Worm (Caenorhabditis elegans) whole organism, L2 larva: ENCODE data around the gene C54E4.4.

Experiments
- C34F6.9 ChIP-seq: fragments of 150-350 bp; optimal IDR thresholded peaks from 2 replicates; lab custom pipeline; 2014; ENCODE audit warnings: missing biosample characterization, missing genetic modification characterization
- F13H6.1 ChIP-seq: sonication (generic microtip); optimal IDR thresholded peaks from 2 replicates; lab custom pipeline; 2016; ENCODE audit warnings: missing genetic modification characterization, missing compliant biosample characterization
- ZK546.5 ChIP-seq: sonication (generic microtip); optimal IDR thresholded peaks from 2 replicates; lab custom pipeline; 2017; ENCODE audit warnings: missing biosample characterization, missing genetic modification characterization
- aly-2 ChIP-seq: fragments of 150-350 bp; optimal IDR thresholded peaks from 2 replicates; lab custom pipeline; 2014; ENCODE audit warnings: missing biosample characterization, missing genetic modification characterization
- ama-1 ChIP-seq: fragments of 150-350 bp; optimal IDR thresholded peaks from 2 replicates; lab custom pipeline; 2018; ENCODE audit warnings: inconsistent platforms
- blmp-1 ChIP-seq: sonication (generic microtip); optimal IDR thresholded peaks from 2 replicates; lab custom pipeline; 2017; ENCODE audit warnings: missing genetic modification characterization, mild to moderate bottlenecking, missing compliant biosample characterization, antibody characterized with exemption, moderate library complexity; ENCODE audit not compliant: insufficient read depth
- ceh-16 ChIP-seq: fragments of 150-350 bp; optimal IDR thresholded peaks from 2 replicates; lab custom pipeline; 2014; ENCODE audit warnings: missing biosample characterization, missing genetic modification characterization
- crh-2 ChIP-seq: sonication (generic microtip); optimal IDR thresholded peaks from 2 replicates; lab custom pipeline; 2017; ENCODE audit warnings: missing biosample characterization, missing genetic modification characterization
- egl-27 ChIP-seq: sonication (generic microtip); optimal IDR thresholded peaks from 3 replicates; lab custom pipeline; 2017; ENCODE audit warnings: missing biosample characterization, missing genetic modification reagents, missing genetic modification characterization
- elt-1 ChIP-seq: fragments of 150-350 bp; optimal IDR thresholded peaks from 2 replicates; lab custom pipeline; 2014; ENCODE audit warnings: missing biosample characterization, missing genetic modification characterization
- gmeb-1 ChIP-seq: fragments of 150-350 bp; optimal IDR thresholded peaks from 2 replicates; lab custom pipeline; 2014; ENCODE audit warnings: missing biosample characterization, missing genetic modification characterization
- lin-11 ChIP-seq: fragments of 150-350 bp; sonication (generic microtip); optimal IDR thresholded peaks from 2 replicates; lab custom pipeline; 2014; ENCODE audit warnings: missing biosample characterization, missing genetic modification characterization, inconsistent platforms, mixed read lengths
- lin-13 ChIP-seq: fragments of 150-350 bp; optimal IDR thresholded peaks from 2 replicates; lab custom pipeline; 2014; ENCODE audit warnings: missing biosample characterization, missing genetic modification reagents, missing genetic modification characterization
- lsy-2 ChIP-seq, 2 experiments: fragments of 150-350 bp in 1 of 2; sonication (generic microtip) in 1 of 2; optimal IDR thresholded peaks; 2 replicates each; lab custom pipeline; 2014 to 2017; ENCODE audit warnings: missing biosample characterization in 2 of 2, missing genetic modification characterization in 2 of 2
- mab-5 ChIP-seq: fragments of 150-350 bp; optimal IDR thresholded peaks from 2 replicates; lab custom pipeline; 2014; ENCODE audit warnings: missing biosample characterization, missing genetic modification characterization
- mdl-1 ChIP-seq, 2 experiments: fragments of 150-350 bp in 1 of 2; sonication (generic microtip) in 1 of 2; optimal IDR thresholded peaks; 2 replicates each; lab custom pipeline; 2017; ENCODE audit warnings: missing biosample characterization in 2 of 2, missing genetic modification characterization in 2 of 2
- nhr-10 ChIP-seq: sonication (generic microtip); optimal IDR thresholded peaks from 2 replicates; lab custom pipeline; 2017; ENCODE audit warnings: missing biosample characterization, missing genetic modification characterization
- nhr-11 ChIP-seq: fragments of 150-350 bp; optimal IDR thresholded peaks from 2 replicates; lab custom pipeline; 2014; ENCODE audit warnings: missing biosample characterization, missing genetic modification characterization
- nhr-129 ChIP-seq: fragments of 150-350 bp; optimal IDR thresholded peaks from 2 replicates; lab custom pipeline; 2014; ENCODE audit warnings: missing biosample characterization, missing genetic modification characterization
- nhr-21 ChIP-seq: fragments of 150-350 bp; optimal IDR thresholded peaks from 2 replicates; lab custom pipeline; 2014; ENCODE audit warnings: missing biosample characterization, missing genetic modification characterization
- nhr-23 ChIP-seq: fragments of 150-350 bp; optimal IDR thresholded peaks from 2 replicates; lab custom pipeline; 2014; ENCODE audit warnings: missing biosample characterization, missing genetic modification reagents, missing genetic modification characterization
- nhr-237 ChIP-seq: fragments of 150-350 bp; optimal IDR thresholded peaks from 2 replicates; lab custom pipeline; 2014; ENCODE audit warnings: missing biosample characterization, missing genetic modification characterization
- nhr-25 ChIP-seq: fragments of 150-350 bp; sonication (generic microtip); optimal IDR thresholded peaks from 3 replicates; lab custom pipeline; 2014; ENCODE audit warnings: missing biosample characterization, missing genetic modification characterization
- nhr-77 ChIP-seq: fragments of 150-350 bp; optimal IDR thresholded peaks from 2 replicates; lab custom pipeline; 2014; ENCODE audit warnings: missing biosample characterization, missing genetic modification characterization
- peb-1 ChIP-seq: fragments of 150-350 bp; optimal IDR thresholded peaks from 2 replicates; lab custom pipeline; 2014; ENCODE audit warnings: missing biosample characterization, missing genetic modification characterization
- sem-4 ChIP-seq: fragments of 150-350 bp; optimal IDR thresholded peaks from 2 replicates; lab custom pipeline; 2014; ENCODE audit warnings: missing biosample characterization, missing genetic modification reagents, missing genetic modification characterization
- skn-1 ChIP-seq: sonication (generic microtip); optimal IDR thresholded peaks from 2 replicates; lab custom pipeline; 2017; ENCODE audit warnings: missing biosample characterization, missing genetic modification characterization
- sma-3 ChIP-seq: sonication (generic microtip); optimal IDR thresholded peaks from 2 replicates; lab custom pipeline; 2016; ENCODE audit warnings: missing genetic modification reagents, missing genetic modification characterization, missing compliant biosample characterization
- sma-9 ChIP-seq, 2 experiments: fragments of 150-350 bp in 1 of 2; sonication (generic microtip) in 1 of 2; optimal IDR thresholded peaks; 2 replicates each; lab custom pipeline; 2014 to 2016; ENCODE audit warnings: missing genetic modification characterization in 2 of 2, mild to moderate bottlenecking in 1 of 2, missing biosample characterization in 1 of 2, missing compliant biosample characterization in 1 of 2, missing genetic modification reagents in 1 of 2, moderate library complexity in 1 of 2
- snpc-4 ChIP-seq: fragments of 150-350 bp; optimal IDR thresholded peaks from 2 replicates; lab custom pipeline; 2014; ENCODE audit warnings: missing biosample characterization, missing genetic modification characterization
- unc-55 ChIP-seq: fragments of 150-350 bp; sonication (generic microtip); optimal IDR thresholded peaks from 3 replicates; lab custom pipeline; 2014; ENCODE audit warnings: missing biosample characterization, missing genetic modification reagents, missing genetic modification characterization
- unc-62 ChIP-seq: fragments of 150-350 bp; optimal IDR thresholded peaks from 2 replicates; lab custom pipeline; 2014; ENCODE audit warnings: missing biosample characterization, missing genetic modification reagents, missing genetic modification characterization
- zag-1 ChIP-seq: fragments of 150-350 bp; optimal IDR thresholded peaks from 2 replicates; lab custom pipeline; 2014; ENCODE audit warnings: missing biosample characterization, missing genetic modification characterization
- ztf-1 ChIP-seq: fragments of 200-800 bp; sonication (Bioruptor generic); conservative IDR thresholded peaks from 2 replicates; pipeline ENCODE4 v1.3.6; 2022; ENCODE audit warnings: missing genetic modification characterization, missing compliant biosample characterization
- ztf-11 ChIP-seq: sonication (generic microtip); optimal IDR thresholded peaks from 2 replicates; lab custom pipeline; 2017; ENCODE audit warnings: missing biosample characterization, missing genetic modification characterization

Gene C54E4.4

DNA sequence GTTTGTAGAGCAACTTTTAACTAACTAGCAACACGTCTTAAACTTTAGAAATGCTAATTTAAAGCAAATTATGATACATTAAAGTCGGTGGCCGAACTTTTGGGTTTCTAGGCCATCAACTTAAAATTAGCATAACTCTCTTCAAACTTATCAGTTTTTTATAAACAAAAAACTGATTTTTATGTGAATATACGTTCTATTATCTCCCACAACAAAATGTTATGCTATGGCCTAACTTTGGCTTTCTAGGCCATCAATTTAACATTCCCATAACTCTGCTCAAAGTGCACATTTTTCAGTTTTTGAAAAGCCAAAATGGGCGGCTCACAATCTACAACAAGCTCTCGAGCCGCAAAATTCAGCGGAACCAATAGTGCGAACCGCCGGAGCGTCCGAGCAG, 6.9 kb upstream of the C54E4.4 start, which contains the start of gene C54E4.1:
C54E4.1 (plus strand) TSS at position 301 of the 400 bp plus-strand sequence.
- TF ChIP-seq nhr-10 (tag; lab: Kevin White, UChicago) (no peak), mab-5 (tag; lab: Kevin White, UChicago) (no peak), nhr-129 (tag; lab: Kevin White, UChicago) (no peak), zag-1 (no peak), unc-55 (GFP tag; lab: Kevin White, UChicago) (no peak), nhr-77 (tag; lab: Kevin White, UChicago) (no peak), nhr-23 (tag; lab: Kevin White, UChicago) (no peak), elt-1 (tag; lab: Kevin White, UChicago) (no peak), nhr-237 (tag; lab: Kevin White, UChicago) (no peak), ama-1 (lab: Kevin White, UChicago) (no peak), snpc-4 (tag; lab: Kevin White, UChicago) (no peak), unc-62 (GFP tag; lab: Kevin White, UChicago) (no peak), lsy-2 (tag; optimal IDR thresholded peaks at IDR 0.05; lab: Kevin White, UChicago) (no peak), F13H6.1 (tag; lab: Kevin White, UChicago) (no peak), blmp-1 (no peak), ZK546.5 (tag; lab: Kevin White, UChicago) (no peak), peb-1 (no peak), skn-1 (tag; lab: Kevin White, UChicago) (no peak), nhr-25 (no peak), sma-9 (GFP tag; optimal IDR thresholded peaks at IDR 0.05; lab: Kevin White, UChicago) (no peak), sma-9 (tag; optimal IDR thresholded peaks at IDR 0.05; lab: Kevin White, UChicago) (no peak)

DNA sequence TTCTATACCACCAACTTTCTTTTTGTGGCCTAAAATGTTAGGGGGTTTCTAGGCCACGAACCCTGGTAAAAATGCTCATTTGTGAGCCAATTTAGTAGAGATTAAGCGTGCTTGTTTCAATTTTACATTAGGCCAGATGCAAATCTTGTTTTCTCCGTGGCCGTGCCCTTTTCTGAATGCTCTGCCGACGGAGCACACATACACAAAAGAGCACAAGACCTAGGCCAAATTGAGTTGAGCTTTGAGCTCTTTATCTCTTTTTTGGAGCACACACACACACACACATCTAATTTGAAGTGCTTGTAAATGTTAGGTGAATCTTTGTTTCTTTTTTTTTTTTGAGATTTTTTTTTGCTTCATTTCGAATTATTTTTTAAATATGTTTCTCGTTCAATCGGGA, 4.5 kb upstream of the C54E4.4 start:
- TF ChIP-seq skn-1 (tag; lab: Kevin White, UChicago): no peak

DNA sequence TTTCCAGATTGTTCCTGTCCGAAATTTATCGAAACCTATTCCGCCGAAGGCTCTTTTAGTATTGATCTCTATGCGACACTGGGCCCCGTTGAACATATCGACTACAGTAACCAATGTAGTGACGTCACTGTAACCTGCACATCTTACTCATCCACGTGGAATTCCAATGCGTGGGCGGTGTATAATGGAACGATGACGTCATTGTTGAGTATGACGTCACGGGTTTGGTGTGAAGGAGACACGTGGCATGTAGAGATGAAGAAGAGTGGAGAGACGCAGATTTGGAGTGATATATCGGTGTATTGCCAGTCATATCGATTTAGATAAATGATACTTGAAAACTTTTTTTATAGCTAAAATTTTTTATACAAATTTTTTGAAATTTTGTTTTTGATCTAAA, 1.9 kb upstream of the C54E4.4 start:
- TF ChIP-seq nhr-11 (tag; lab: Kevin White, UChicago) (no peak), sem-4 (no peak)

DNA sequence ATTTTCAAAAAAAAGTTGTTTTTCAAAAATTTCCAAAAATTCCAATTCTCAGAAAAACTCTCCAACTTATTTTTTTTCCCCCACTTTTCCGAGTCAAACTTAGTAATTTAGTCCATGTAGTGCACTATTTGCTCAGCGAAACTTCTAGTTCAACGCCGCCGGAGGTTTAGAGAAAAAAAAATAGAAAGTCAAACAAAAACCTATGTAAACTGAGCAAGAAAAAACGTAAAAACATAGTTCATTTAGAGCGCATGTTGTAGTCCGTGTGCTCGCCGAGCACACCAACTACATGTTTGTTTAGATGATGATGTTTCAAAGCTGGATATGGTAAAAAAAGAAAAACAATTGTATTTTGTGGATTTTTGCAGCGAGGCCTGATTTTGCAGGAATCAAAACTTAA, 6.2 kb downstream of the C54E4.4 start:
- TF ChIP-seq sem-4 (no peak), F13H6.1 (tag; lab: Kevin White, UChicago) (peak; percentile 66)

DNA sequence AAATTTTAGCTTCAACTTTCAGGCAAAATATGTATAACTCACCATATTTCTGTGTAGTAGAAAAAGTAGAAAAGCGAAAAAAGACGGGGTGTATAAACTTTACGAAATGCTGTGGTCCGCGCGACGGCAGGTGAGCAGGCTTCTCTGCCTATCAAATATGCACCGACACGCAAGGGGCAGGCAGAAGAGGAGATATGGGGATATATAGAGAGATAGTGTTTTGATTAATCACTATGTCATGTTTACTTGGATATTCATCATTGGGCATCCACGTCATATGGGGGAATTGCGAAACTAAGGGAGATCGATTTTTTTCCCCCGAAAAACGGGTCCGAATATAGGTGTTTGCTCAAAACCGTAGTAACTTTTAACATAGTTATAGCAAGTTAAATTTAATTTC, 9.3 kb downstream of the C54E4.4 start, which contains the start of gene gcy-37:
gcy-37 (minus strand) TSS at position 101 of the 400 bp plus-strand sequence.
- TF ChIP-seq aly-2 (no peak), unc-62 (GFP tag; lab: Kevin White, UChicago) (no peak), gmeb-1 (tag; lab: Kevin White, UChicago) (no peak), snpc-4 (tag; lab: Kevin White, UChicago) (no peak), nhr-129 (tag; lab: Kevin White, UChicago) (no peak), nhr-23 (tag; lab: Kevin White, UChicago) (no peak), ztf-11 (tag; lab: Kevin White, UChicago) (no peak), mdl-1 (tag; optimal IDR thresholded peaks at IDR 0.05; lab: Kevin White, UChicago) (no peak)

DNA sequence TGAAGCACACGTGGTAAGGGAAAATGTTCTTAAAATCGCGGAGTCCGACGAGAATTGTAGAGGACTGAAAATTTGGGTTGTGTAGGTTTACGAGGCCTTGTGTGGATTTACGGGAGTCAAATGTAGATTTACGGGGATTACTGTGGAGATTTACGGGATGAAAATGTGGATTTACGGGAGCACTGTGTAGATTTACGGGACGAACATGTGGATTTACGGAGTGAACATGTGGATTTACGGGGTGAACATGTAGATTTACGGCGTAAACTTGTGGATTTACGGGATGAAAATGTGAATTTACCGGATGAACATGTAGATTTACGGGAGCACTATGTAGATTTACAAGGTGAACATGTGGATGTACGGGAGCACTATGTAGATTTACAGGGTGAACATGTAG, 12.2 kb downstream of the C54E4.4 start:
- TF ChIP-seq nhr-11 (tag; lab: Kevin White, UChicago): no peak
- TF ChIP-seq lin-11: no peak
- no peak for TF ChIP-seq gmeb-1 (tag; lab: Kevin White, UChicago)

DNA sequence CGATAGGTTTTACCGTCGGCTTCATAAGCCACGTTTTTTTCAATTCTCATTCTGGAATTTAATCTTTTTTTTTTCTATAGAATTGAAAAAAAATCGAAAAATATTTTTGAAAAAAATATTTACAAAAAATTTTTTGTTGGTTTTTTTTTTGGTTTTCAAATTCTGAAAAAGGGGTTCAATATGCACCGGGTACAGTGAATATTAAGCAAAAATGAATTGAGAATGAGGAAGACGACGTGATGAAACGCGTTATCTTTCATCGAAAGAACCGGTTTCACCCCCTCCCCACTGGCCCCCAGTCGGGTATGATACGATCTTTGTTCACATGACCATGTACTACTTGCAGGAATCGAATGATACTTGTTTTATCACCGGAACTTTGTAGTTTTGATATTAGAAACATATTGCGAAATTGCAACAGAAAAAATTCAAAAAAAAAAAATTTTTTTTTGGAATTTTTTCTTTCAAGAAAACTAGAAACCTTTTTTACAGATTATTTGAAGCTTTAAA, 19.1 kb downstream of the C54E4.4 start, which contains the start of gene C54E4.5:
C54E4.5 (minus strand) TSS at position 51 of the 510 bp plus-strand sequence.
- no peak for TF ChIP-seq lin-13 (GFP tag; lab: Kevin White, UChicago)
- TF ChIP-seq gmeb-1 (tag; lab: Kevin White, UChicago): peak; percentile 38
- TF ChIP-seq blmp-1: peak; percentile 44
- TF ChIP-seq crh-2: peak; percentile 6
- TF ChIP-seq nhr-25: peak; percentile 70
- no peak for TF ChIP-seq unc-55 (GFP tag; lab: Kevin White, UChicago)
- TF ChIP-seq egl-27: peak; percentile 54
- TF ChIP-seq ztf-1 (GFP tag; lab: Robert Waterston, UW): no peak
- TF ChIP-seq ceh-16: peak; percentile 3
- TF ChIP-seq snpc-4 (tag; lab: Kevin White, UChicago): no peak
- TF ChIP-seq sma-3: peak; percentile 52
- TF ChIP-seq sma-9 (GFP tag; optimal IDR thresholded peaks at IDR 0.05; lab: Kevin White, UChicago): peak; percentile 80
- TF ChIP-seq sma-9 (tag; optimal IDR thresholded peaks at IDR 0.05; lab: Kevin White, UChicago): no peak
- TF ChIP-seq C34F6.9 (tag; lab: Kevin White, UChicago): no peak
- peak; percentile 53 for TF ChIP-seq nhr-21 (tag; lab: Kevin White, UChicago)
- no peak for TF ChIP-seq F13H6.1 (tag; lab: Kevin White, UChicago)
- TF ChIP-seq lin-11: no peak
